Fruit fly (Drosophila melanogaster): ENCODE measurements around the gene D2hgdh.

The D2hgdh gene

dm6 chrX:2123013-2123964 is 18.0 kb upstream of the D2hgdh start, which contains the start of gene ph-d (continued):
- TF ChIP-seq CG16779 (GFP tag; IDR thresholded peaks at IDR 0.05): no peak
- peak; percentile 52 for TF ChIP-seq Blimp-1 (GFP tag; optimal IDR thresholded peaks at IDR 0.05)
- no peak for TF ChIP-seq emc (GFP tag; optimal IDR thresholded peaks at IDR 0.05)
- peak; percentile 13 for TF ChIP-seq CG9817 (tag; optimal IDR thresholded peaks at IDR 0.05)
- TF ChIP-seq Optix (GFP tag; IDR thresholded peaks at IDR 0.05): peak; percentile 16; the same call in 1 of the 3 replicates
- TF ChIP-seq tx (GFP tag; optimal IDR thresholded peaks at IDR 0.05): no peak
- TF ChIP-seq tup (GFP tag; optimal IDR thresholded peaks at IDR 0.05): no peak
- TF ChIP-seq CG15696 (tag; optimal IDR thresholded peaks at IDR 0.05): peak; percentile 20
- peak; percentile 3 for TF ChIP-seq NK7.1 (GFP tag; optimal IDR thresholded peaks at IDR 0.05)
- peak; percentile 32; the same call in 1 of the 3 replicates for TF ChIP-seq Dbx (GFP tag; IDR thresholded peaks at IDR 0.05)
- peak; percentile 4 for TF ChIP-seq CG17802 (tag; optimal IDR thresholded peaks at IDR 0.05)
- peak; percentile 25 for TF ChIP-seq CG3407 (GFP tag; optimal IDR thresholded peaks at IDR 0.05)
- TF ChIP-seq pnt (GFP tag; optimal IDR thresholded peaks at IDR 0.05): no peak
- peak; percentile 89 for TF ChIP-seq CG10543 (GFP tag; optimal IDR thresholded peaks at IDR 0.05)
- peak; percentile 30 for TF ChIP-seq exex (tag; optimal IDR thresholded peaks at IDR 0.05)
- TF ChIP-seq Scr (GFP tag; IDR thresholded peaks at IDR 0.05; ENCODE audit: partially characterized antibody): no peak
- no peak for TF ChIP-seq grn (GFP tag; optimal IDR thresholded peaks at IDR 0.05)
- TF ChIP-seq CG14860 (GFP tag; IDR thresholded peaks at IDR 0.05; ENCODE audit: partially characterized antibody): no peak
- peak; percentile 46; the same call in 1 of the 2 replicates for TF ChIP-seq lmd (GFP tag; IDR thresholded peaks at IDR 0.05)
- no peak for TF ChIP-seq Atf-2 (GFP tag; optimal IDR thresholded peaks at IDR 0.05)
- no peak for TF ChIP-seq jumu (GFP tag; optimal IDR thresholded peaks at IDR 0.05)
- peak; percentile 45 for TF ChIP-seq CG5180 (GFP tag; optimal IDR thresholded peaks at IDR 0.05)
- TF ChIP-seq dmrt11E (tag; optimal IDR thresholded peaks at IDR 0.05): peak; percentile 44
- no peak for TF ChIP-seq Spps (tag; optimal IDR thresholded peaks at IDR 0.05)
- 0 out of 2 replicates have a peak, but pooled peaks have one; percentile 26 for TF ChIP-seq CG6689 (GFP tag; IDR thresholded peaks at IDR 0.05)
- no peak for TF ChIP-seq CG9797 (GFP tag; optimal IDR thresholded peaks at IDR 0.05)
- TF ChIP-seq CG9932 (GFP tag; IDR thresholded peaks at IDR 0.05): peak; percentile 41; the same call in 1 of the 2 replicates
- TF ChIP-seq twi (tag; optimal IDR thresholded peaks at IDR 0.05): peak; percentile 96
- TF ChIP-seq CG33557 (GFP tag; optimal IDR thresholded peaks at IDR 0.05): peak; percentile 41
- no peak for TF ChIP-seq HLH54F (GFP tag; optimal IDR thresholded peaks at IDR 0.05)
- TF ChIP-seq hkb (optimal IDR thresholded peaks at IDR 0.05): no peak
- peak; percentile 60 for TF ChIP-seq hkb (GFP tag; IDR thresholded peaks at IDR 0.05)
- no peak for TF ChIP-seq cad (GFP tag; optimal IDR thresholded peaks at IDR 0.05)
- TF ChIP-seq sim (GFP tag; IDR thresholded peaks at IDR 0.05): no peak
- TF ChIP-seq fru (optimal IDR thresholded peaks at IDR 0.05): no peak
- peak; percentile 30 for TF ChIP-seq tio (GFP tag; optimal IDR thresholded peaks at IDR 0.05)
- TF ChIP-seq CG31365 (tag; optimal IDR thresholded peaks at IDR 0.05): no peak
- peak; percentile 38 for TF ChIP-seq CG30431 (GFP tag; optimal IDR thresholded peaks at IDR 0.05)
- TF ChIP-seq CG8765 (GFP tag; IDR thresholded peaks at IDR 0.05): 0 out of 2 replicates have a peak, but pooled peaks have one; percentile 12
- TF ChIP-seq Ravus (GFP tag; IDR thresholded peaks at IDR 0.05): no peak
- no peak for TF ChIP-seq Six4 (GFP tag; optimal IDR thresholded peaks at IDR 0.05)
- TF ChIP-seq NC2β (GFP tag; optimal IDR thresholded peaks at IDR 0.05): no peak
- TF ChIP-seq CG32767 (GFP tag; IDR thresholded peaks at IDR 0.05): peak; percentile 99
- peak; percentile 19; the same call in 1 of the 2 replicates for TF ChIP-seq Rx (GFP tag; IDR thresholded peaks at IDR 0.05)
- TF ChIP-seq gsb (GFP tag; IDR thresholded peaks at IDR 0.05): no peak
- TF ChIP-seq seq (GFP tag; IDR thresholded peaks at IDR 0.05): peak; percentile 80
- TF ChIP-seq lab (GFP tag; optimal IDR thresholded peaks at IDR 0.05): peak; percentile 47
- peak; percentile 90 for TF ChIP-seq row (GFP tag; IDR thresholded peaks at IDR 0.05)
- no peak for TF ChIP-seq CG12219 (GFP tag; optimal IDR thresholded peaks at IDR 0.05)
